Worm (Caenorhabditis elegans) whole organism, L1 larva: Measurements from ENCODE around the gene oac-54.

Experiments used
- C34B4.2 ChIP-seq: sonication (generic microtip); optimal IDR thresholded peaks from 2 replicates; lab custom pipeline; 2017; ENCODE audit warnings: mild to moderate bottlenecking, missing genetic modification characterization, missing compliant biosample characterization
- F16B12.6 ChIP-seq: fragments of 150-350 bp; optimal IDR thresholded peaks from 2 replicates; lab custom pipeline; 2014; ENCODE audit warnings: missing biosample characterization, missing genetic modification characterization
- Y116A8C.19 ChIP-seq: sonication (generic microtip); optimal IDR thresholded peaks from 2 replicates; lab custom pipeline; 2016; ENCODE audit warnings: missing compliant biosample characterization, missing genetic modification characterization, borderline replicate concordance
- blmp-1 ChIP-seq: fragments of 150-350 bp; optimal IDR thresholded peaks from 2 replicates; lab custom pipeline; 2014; ENCODE audit warnings: missing biosample characterization, missing genetic modification characterization
- ceh-63 ChIP-seq: fragments of 200-800 bp; sonication (Bioruptor generic); optimal IDR thresholded peaks from 2 replicates; lab custom pipeline; 2018; ENCODE audit warnings: mild to moderate bottlenecking, missing genetic modification characterization, missing compliant biosample characterization
- ceh-90 ChIP-seq: sonication (generic microtip); optimal IDR thresholded peaks from 2 replicates; lab custom pipeline; 2016; ENCODE audit warnings: missing genetic modification characterization, missing compliant biosample characterization
- egl-27 ChIP-seq, 2 experiments: fragments of 150-350 bp in 1 of 2; sonication (generic microtip); optimal IDR thresholded peaks; 3 replicates each; lab custom pipeline; 2017 to 2018; ENCODE audit warnings: missing biosample characterization in 2 of 2, missing genetic modification characterization in 2 of 2, missing genetic modification reagents in 2 of 2
- elt-2 ChIP-seq: sonication (generic microtip); optimal IDR thresholded peaks from 2 replicates; lab custom pipeline; 2016; ENCODE audit warnings: missing genetic modification characterization, mild to moderate bottlenecking, inconsistent platforms, missing compliant biosample characterization, missing genetic modification reagents
- fkh-10 ChIP-seq: sonication (generic microtip); optimal IDR thresholded peaks from 2 replicates; lab custom pipeline; 2017; ENCODE audit warnings: missing biosample characterization, missing genetic modification reagents, missing genetic modification characterization
- irx-1 ChIP-seq: sonication (generic microtip); optimal IDR thresholded peaks from 2 replicates; lab custom pipeline; 2016; ENCODE audit warnings: missing genetic modification characterization, missing compliant biosample characterization
- jun-1 ChIP-seq: fragments of 150-350 bp; optimal IDR thresholded peaks from 2 replicates; lab custom pipeline; 2014; ENCODE audit warnings: missing biosample characterization, missing genetic modification reagents, missing genetic modification characterization
- lin-14 ChIP-seq: fragments of 200-800 bp; sonication (Bioruptor generic); optimal IDR thresholded peaks from 2 replicates; lab custom pipeline; 2018; ENCODE audit warnings: mild to moderate bottlenecking, missing genetic modification characterization, moderate library complexity, missing compliant biosample characterization
- lin-15B ChIP-seq: fragments of 150-350 bp; sonication (generic microtip); optimal IDR thresholded peaks from 3 replicates; lab custom pipeline; 2014; ENCODE audit warnings: missing biosample characterization, missing genetic modification characterization
- lin-35 ChIP-seq, 2 experiments: fragments of 150-350 bp; optimal IDR thresholded peaks; 2 replicates each; lab custom pipeline; 2014; ENCODE audit warnings: missing biosample characterization in 2 of 2, missing genetic modification characterization in 2 of 2, missing genetic modification reagents in 2 of 2
- lir-3 ChIP-seq: sonication (generic microtip); optimal IDR thresholded peaks from 2 replicates; lab custom pipeline; 2016; ENCODE audit warnings: mild to moderate bottlenecking, missing genetic modification characterization, moderate library complexity, missing compliant biosample characterization; ENCODE audit not compliant: poor library complexity
- lsy-2 ChIP-seq, 2 experiments: fragments of 150-350 bp; optimal IDR thresholded peaks; 2 replicates each; lab custom pipeline; 2014; ENCODE audit warnings: missing biosample characterization in 2 of 2, missing genetic modification characterization in 2 of 2
- mdl-1 ChIP-seq, 2 experiments: fragments of 150-350 bp; optimal IDR thresholded peaks; 2 replicates each; lab custom pipeline; 2014 to 2017; ENCODE audit warnings: missing biosample characterization in 2 of 2, missing genetic modification characterization in 2 of 2, inconsistent platforms in 1 of 2
- mef-2 ChIP-seq: fragments of 150-350 bp; optimal IDR thresholded peaks from 2 replicates; lab custom pipeline; 2014; ENCODE audit warnings: missing biosample characterization, missing genetic modification characterization
- mep-1 ChIP-seq: fragments of 150-350 bp; optimal IDR thresholded peaks from 2 replicates; lab custom pipeline; 2014; ENCODE audit warnings: missing biosample characterization, missing genetic modification characterization
- nhr-19 ChIP-seq: fragments of 200-800 bp; sonication (Bioruptor generic); conservative IDR thresholded peaks from 2 replicates; pipeline ENCODE4 v1.3.6; 2022; ENCODE audit warnings: missing genetic modification characterization, missing compliant biosample characterization
- nhr-237 ChIP-seq: fragments of 150-350 bp; optimal IDR thresholded peaks from 2 replicates; lab custom pipeline; 2014; ENCODE audit warnings: missing biosample characterization, missing genetic modification characterization
- nhr-47 ChIP-seq: sonication (generic microtip); optimal IDR thresholded peaks from 2 replicates; lab custom pipeline; 2016; ENCODE audit warnings: mild to moderate bottlenecking, missing genetic modification characterization, moderate library complexity, missing compliant biosample characterization
- nhr-71 ChIP-seq: sonication (generic microtip); optimal IDR thresholded peaks from 2 replicates; lab custom pipeline; 2016; ENCODE audit warnings: mild to moderate bottlenecking, missing genetic modification characterization, moderate library complexity, missing compliant biosample characterization
- nhr-84 ChIP-seq: sonication (generic microtip); optimal IDR thresholded peaks from 2 replicates; lab custom pipeline; 2017; ENCODE audit warnings: missing biosample characterization, missing genetic modification characterization
- pag-3 ChIP-seq: sonication (generic microtip); optimal IDR thresholded peaks from 2 replicates; lab custom pipeline; 2017; ENCODE audit warnings: missing genetic modification characterization, mild to moderate bottlenecking, missing compliant biosample characterization, antibody characterized with exemption, borderline replicate concordance; ENCODE audit not compliant: insufficient read depth
- rnt-1 ChIP-seq: sonication (generic microtip); optimal IDR thresholded peaks from 2 replicates; lab custom pipeline; 2016; ENCODE audit warnings: mild to moderate bottlenecking, missing genetic modification characterization, moderate library complexity, missing compliant biosample characterization
- skn-1 ChIP-seq: fragments of 150-350 bp; optimal IDR thresholded peaks from 2 replicates; lab custom pipeline; 2014; ENCODE audit warnings: missing biosample characterization, missing genetic modification characterization
- snu-23 ChIP-seq: sonication (generic microtip); optimal IDR thresholded peaks from 2 replicates; lab custom pipeline; 2016; ENCODE audit warnings: missing genetic modification characterization, missing compliant biosample characterization
- sptf-1 ChIP-seq: fragments of 150-350 bp; optimal IDR thresholded peaks from 2 replicates; lab custom pipeline; 2014; ENCODE audit warnings: missing biosample characterization, missing genetic modification characterization
- sup-37 ChIP-seq: fragments of 200-800 bp; sonication (Bioruptor generic); optimal IDR thresholded peaks from 2 replicates; lab custom pipeline; 2018; ENCODE audit warnings: mild to moderate bottlenecking, missing genetic modification characterization, missing compliant biosample characterization
- swsn-7 ChIP-seq: sonication (generic microtip); optimal IDR thresholded peaks from 2 replicates; lab custom pipeline; 2016; ENCODE audit warnings: missing genetic modification characterization, missing compliant biosample characterization
- vab-15 ChIP-seq: sonication (generic microtip); optimal IDR thresholded peaks from 2 replicates; lab custom pipeline; 2017; ENCODE audit warnings: missing genotype, mild to moderate bottlenecking, missing genetic modification characterization, missing compliant biosample characterization
- xbp-1 ChIP-seq: sonication (generic microtip); optimal IDR thresholded peaks from 2 replicates; lab custom pipeline; 2016; ENCODE audit warnings: missing genetic modification characterization, missing compliant biosample characterization
- zip-4 ChIP-seq: fragments of 200-800 bp; sonication (Bioruptor generic); optimal IDR thresholded peaks from 2 replicates; lab custom pipeline; 2018; ENCODE audit warnings: mild to moderate bottlenecking, missing genetic modification characterization, moderate library complexity, missing compliant biosample characterization
- ztf-11 ChIP-seq, 2 experiments: sonication (generic microtip); optimal IDR thresholded peaks; 2 replicates each; lab custom pipeline; 2016 to 2017; ENCODE audit warnings: missing genetic modification characterization in 2 of 2, missing biosample characterization in 1 of 2, missing compliant biosample characterization in 1 of 2
- ztf-4 ChIP-seq: fragments of 150-350 bp; optimal IDR thresholded peaks from 2 replicates; lab custom pipeline; 2014; ENCODE audit warnings: missing biosample characterization, missing genetic modification characterization

oac-54 gene

DNA sequence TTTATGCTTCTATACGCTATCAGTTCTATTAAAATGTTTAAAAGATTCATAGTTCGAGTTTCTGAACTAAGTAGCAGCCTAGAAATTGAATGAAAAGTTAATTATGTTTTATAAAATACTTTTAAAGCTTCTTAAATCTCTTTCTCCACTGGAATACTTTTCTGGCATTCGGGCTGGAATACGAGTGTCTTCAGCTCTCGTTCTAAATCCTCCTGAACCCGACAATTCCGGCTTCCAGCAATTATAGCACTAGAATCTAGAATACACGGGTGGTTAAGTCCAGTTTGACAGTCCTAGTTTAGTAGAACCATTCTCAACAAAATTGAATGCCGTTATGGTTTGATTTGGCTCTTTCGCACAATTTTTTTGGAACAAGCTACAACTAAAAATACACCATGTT, 25.6 kb upstream of the oac-54 start:
- TF ChIP-seq ceh-90 (tag; lab: Kevin White, UChicago) (no peak), nhr-84 (tag; lab: Kevin White, UChicago) (no peak), mef-2 (tag; lab: Kevin White, UChicago) (no peak), lin-14 (GFP tag; lab: Kevin White, UChicago) (no peak), swsn-7 (tag; lab: Kevin White, UChicago) (no peak), lsy-2 (tag; optimal IDR thresholded peaks at IDR 0.05; lab: Kevin White, UChicago) (no peak), vab-15 (tag; lab: Kevin White, UChicago) (no peak), irx-1 (tag; lab: Kevin White, UChicago) (no peak), pag-3 (tag; lab: Kevin White, UChicago) (no peak), sptf-1 (tag; lab: Kevin White, UChicago) (no peak), snu-23 (no peak), Y116A8C.19 (no peak), ztf-11 (tag; optimal IDR thresholded peaks at IDR 0.05; lab: Kevin White, UChicago) (no peak)
- TF ChIP-seq, all 84 proteins: peak for 0

DNA sequence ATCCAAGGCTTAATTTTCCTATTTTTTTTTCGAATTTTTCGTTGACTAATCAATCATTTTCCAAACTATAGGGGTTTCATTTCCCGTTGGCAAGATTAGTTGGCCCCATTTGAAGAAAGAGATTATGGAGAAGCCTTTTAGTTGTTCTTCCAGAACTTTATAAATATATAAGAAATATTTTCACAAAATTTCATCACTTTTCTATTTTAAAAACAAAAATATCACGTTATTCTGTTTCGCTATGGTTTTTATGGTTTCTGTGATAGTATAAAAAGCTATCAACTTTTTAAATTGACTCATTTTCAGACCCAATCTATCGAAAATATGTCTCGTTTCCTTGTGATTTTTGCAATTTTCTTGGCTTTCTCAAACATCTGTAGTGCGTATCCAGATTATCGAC, 22.0 kb upstream of the oac-54 start, which contains the start of gene nlp-78:
Gene nlp-78, plus strand, starts transcription at position 301 of the 400 bp plus-strand sequence.
- TF ChIP-seq ceh-90 (tag; lab: Kevin White, UChicago) (no peak), zip-4 (no peak), nhr-47 (tag; lab: Kevin White, UChicago) (no peak), skn-1 (no peak), ztf-4 (tag; lab: Kevin White, UChicago) (no peak), jun-1 (tag; lab: Kevin White, UChicago) (no peak), nhr-19 (GFP tag; lab: Robert Waterston, UW) (no peak), sup-37 (GFP tag; lab: Kevin White, UChicago) (no peak), elt-2 (tag; lab: Kevin White, UChicago) (no peak), mef-2 (tag; lab: Kevin White, UChicago) (no peak), C34B4.2 (tag; lab: Kevin White, UChicago) (no peak), egl-27 (tag; optimal IDR thresholded peaks at IDR 0.05; lab: Kevin White, UChicago) (no peak), rnt-1 (tag; lab: Kevin White, UChicago) (no peak)

DNA sequence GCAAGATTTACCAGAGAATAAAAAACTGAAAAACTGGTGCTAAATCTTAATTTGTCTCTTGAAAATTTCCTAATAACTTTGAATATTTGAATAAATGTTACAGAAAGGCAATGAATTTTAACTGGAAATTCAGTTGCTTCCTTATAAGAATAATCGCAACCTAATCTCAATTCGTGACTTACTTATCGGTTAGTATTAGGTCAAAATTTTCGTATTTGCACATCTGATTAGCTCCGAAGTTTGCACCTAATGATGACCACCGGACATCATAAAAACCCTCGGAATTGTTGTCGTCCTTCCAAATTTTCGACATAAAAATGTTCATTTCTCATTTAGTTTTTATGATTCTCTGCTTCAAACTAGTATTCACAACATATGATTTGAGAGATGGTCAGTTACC, 20.1 kb upstream of the oac-54 start, which contains the start of gene C16D2.3:
Gene C16D2.3, plus strand, starts transcription at position 301 of the 400 bp plus-strand sequence.
- TF ChIP-seq fkh-10 (GFP tag; lab: Kevin White, UChicago), result no peak
- no peak for TF ChIP-seq zip-4
- TF ChIP-seq F16B12.6 (tag; lab: Kevin White, UChicago), result no peak
- no peak for TF ChIP-seq mdl-1 (tag; optimal IDR thresholded peaks at IDR 0.05; lab: Kevin White, UChicago)
- no peak for TF ChIP-seq egl-27 (tag; optimal IDR thresholded peaks at IDR 0.05; lab: Kevin White, UChicago)
- TF ChIP-seq lir-3 (tag; lab: Kevin White, UChicago), result no peak
- no peak for TF ChIP-seq ceh-63 (GFP tag; lab: Kevin White, UChicago)
- TF ChIP-seq blmp-1 (tag; lab: Kevin White, UChicago), result no peak
- no peak for TF ChIP-seq nhr-237 (tag; lab: Kevin White, UChicago)
- no peak for TF ChIP-seq lin-35 (GFP tag; optimal IDR thresholded peaks at IDR 0.05; lab: Kevin White, UChicago)
- TF ChIP-seq nhr-71, result no peak
- TF ChIP-seq rnt-1 (tag; lab: Kevin White, UChicago), result no peak
- no peak for TF ChIP-seq mep-1 (tag; lab: Kevin White, UChicago)
- TF ChIP-seq xbp-1 (tag; lab: Kevin White, UChicago), result no peak
- no peak for TF ChIP-seq lin-15B (tag; lab: Kevin White, UChicago)
